Worm (Caenorhabditis elegans) whole organism, young adult: ENCODE results near the gene chdh-1.

ENCODE experiments used
- B0035.1 ChIP-seq: sonication (generic microtip); optimal IDR thresholded peaks from 2 replicates; lab custom pipeline; 2016; ENCODE audit warnings: missing genetic modification characterization, mild to moderate bottlenecking, missing compliant biosample characterization, missing genotype, missing genetic modification reagents
- B0336.3 ChIP-seq: fragments of 200-800 bp; sonication (Bioruptor generic); IDR thresholded peaks from 2 replicates; pipeline ENCODE4 v1.3.6; 2022; ENCODE audit warnings: missing genetic modification characterization, missing compliant biosample characterization
- C06A6.2 ChIP-seq: fragments of 200-800 bp; sonication (Bioruptor generic); conservative IDR thresholded peaks from 2 replicates; pipeline ENCODE4 v1.3.6; 2022; ENCODE audit warnings: missing genetic modification characterization, missing compliant biosample characterization
- C17E4.6 ChIP-seq: fragments of 200-800 bp; sonication (Bioruptor generic); IDR thresholded peaks from 2 replicates; pipeline ENCODE4 v1.3.6; 2022; ENCODE audit warnings: missing genetic modification reagents, missing genetic modification characterization, missing compliant biosample characterization
- D2030.7 ChIP-seq: fragments of 200-800 bp; sonication (Bioruptor generic); IDR thresholded peaks from 2 replicates; pipeline ENCODE4 v1.3.6; 2022; ENCODE audit warnings: missing genetic modification reagents, missing genetic modification characterization, missing compliant biosample characterization
- F37B4.10 ChIP-seq: fragments of 200-800 bp; sonication (Bioruptor generic); IDR thresholded peaks from 2 replicates; pipeline ENCODE4 v1.3.6; 2022; ENCODE audit warnings: missing genetic modification characterization, missing compliant biosample characterization
- F39B2.1 ChIP-seq: fragments of 200-800 bp; sonication (Bioruptor generic); IDR thresholded peaks from 2 replicates; pipeline ENCODE4 v1.3.6; 2022; ENCODE audit warnings: missing genetic modification reagents, missing genetic modification characterization, missing compliant biosample characterization
- F55B11.4 ChIP-seq: sonication (generic microtip); optimal IDR thresholded peaks from 2 replicates; lab custom pipeline; 2016; ENCODE audit warnings: missing compliant biosample characterization, missing genetic modification characterization, borderline replicate concordance; ENCODE audit not compliant: insufficient read depth
- F57A8.1 ChIP-seq: fragments of 200-800 bp; sonication (Bioruptor generic); optimal IDR thresholded peaks from 2 replicates; lab custom pipeline; 2018; ENCODE audit warnings: mild to moderate bottlenecking, missing genetic modification characterization, moderate library complexity, missing compliant biosample characterization
- K12H6.12 ChIP-seq: fragments of 200-800 bp; sonication (Bioruptor generic); optimal IDR thresholded peaks from 2 replicates; lab custom pipeline; 2018; ENCODE audit warnings: mild to moderate bottlenecking, missing genetic modification characterization, missing compliant biosample characterization
- T26A5.8 ChIP-seq: sonication (generic microtip); optimal IDR thresholded peaks from 2 replicates; lab custom pipeline; 2016; ENCODE audit warnings: missing genetic modification characterization, missing compliant biosample characterization
- Y53F4B.3 ChIP-seq: fragments of 200-800 bp; sonication (Bioruptor generic); IDR thresholded peaks from 2 replicates; pipeline ENCODE4 v1.3.6; 2022; ENCODE audit warnings: missing genetic modification reagents, missing genetic modification characterization, missing compliant biosample characterization
- Y56A3A.18 ChIP-seq: fragments of 200-800 bp; sonication (Bioruptor generic); IDR thresholded peaks from 2 replicates; pipeline ENCODE4 v1.3.6; 2022; ENCODE audit warnings: missing genetic modification reagents, missing genetic modification characterization, missing compliant biosample characterization
- ama-1 ChIP-seq, 3 experiments: fragments of 150-350 bp in 1 of 3; sonication (generic microtip) in 2 of 3; optimal IDR thresholded peaks; 2 replicates each; lab custom pipeline; 2014 to 2018; ENCODE audit warnings: missing biosample characterization in 2 of 3, missing genetic modification characterization in 2 of 3, missing genetic modification reagents in 2 of 3
- aptf-2 ChIP-seq: fragments of 200-800 bp; sonication (Bioruptor generic); conservative IDR thresholded peaks from 2 replicates; pipeline ENCODE4 v1.3.6; 2022; ENCODE audit warnings: missing genetic modification reagents, missing genetic modification characterization, missing compliant biosample characterization
- aptf-3 ChIP-seq: fragments of 200-800 bp; sonication (Bioruptor generic); IDR thresholded peaks from 2 replicates; pipeline ENCODE4 v1.3.6; 2022; ENCODE audit warnings: missing genetic modification characterization, missing compliant biosample characterization
- cebp-1 ChIP-seq, 2 experiments: fragments of 200-800 bp in 1 of 2; sonication (Bioruptor generic) in 1 of 2; sonication (generic microtip) in 1 of 2; IDR thresholded peaks in 1 of 2; optimal IDR thresholded peaks in 1 of 2; 2 replicates each; pipeline versions ENCODE4 v1.3.6 to Lab custom; 2017 to 2022; ENCODE audit warnings: missing compliant biosample characterization in 2 of 2, missing genetic modification characterization in 2 of 2, mild to moderate bottlenecking in 1 of 2, missing genetic modification reagents in 1 of 2, moderate library complexity in 1 of 2
- die-1 ChIP-seq: sonication (generic microtip); optimal IDR thresholded peaks from 2 replicates; lab custom pipeline; 2016; ENCODE audit warnings: missing genotype, mild to moderate bottlenecking, missing genetic modification characterization, missing compliant biosample characterization
- egl-18 ChIP-seq: fragments of 200-800 bp; sonication (Bioruptor generic); IDR thresholded peaks from 2 replicates; pipeline ENCODE4 v1.3.6; 2022; ENCODE audit warnings: missing genetic modification reagents, missing genetic modification characterization, missing compliant biosample characterization
- egrh-3 ChIP-seq: fragments of 200-800 bp; sonication (Bioruptor generic); IDR thresholded peaks from 2 replicates; pipeline ENCODE4 v1.3.6; 2022; ENCODE audit warnings: missing genetic modification reagents, missing genetic modification characterization, missing compliant biosample characterization
- ekl-4 ChIP-seq: fragments of 200-800 bp; sonication (Bioruptor generic); IDR thresholded peaks from 2 replicates; pipeline ENCODE4 v1.3.6; 2022; ENCODE audit warnings: missing genetic modification reagents, missing genetic modification characterization, missing compliant biosample characterization
- fkh-3 ChIP-seq: sonication (generic microtip); optimal IDR thresholded peaks from 2 replicates; lab custom pipeline; 2016; ENCODE audit warnings: mild to moderate bottlenecking, missing genetic modification characterization, missing compliant biosample characterization
- hlh-12 ChIP-seq: sonication (generic microtip); optimal IDR thresholded peaks from 2 replicates; lab custom pipeline; 2016; ENCODE audit warnings: missing genetic modification characterization, missing compliant biosample characterization
- lag-1 ChIP-seq: fragments of 200-800 bp; sonication (Bioruptor generic); IDR thresholded peaks from 2 replicates; pipeline ENCODE4 v1.3.6; 2022; ENCODE audit warnings: missing genetic modification reagents, missing genetic modification characterization, missing compliant biosample characterization
- lin-26 ChIP-seq: fragments of 200-800 bp; sonication (Bioruptor generic); IDR thresholded peaks from 2 replicates; pipeline ENCODE4 v1.3.6; 2022; ENCODE audit warnings: missing genetic modification reagents, missing genetic modification characterization, missing compliant biosample characterization
- lsl-1 ChIP-seq: fragments of 200-800 bp; sonication (Bioruptor generic); optimal IDR thresholded peaks from 2 replicates; lab custom pipeline; 2018; ENCODE audit warnings: mild to moderate bottlenecking, missing genetic modification characterization, moderate library complexity, missing compliant biosample characterization
- lsy-27 ChIP-seq: sonication (generic microtip); optimal IDR thresholded peaks from 2 replicates; lab custom pipeline; 2017; ENCODE audit warnings: missing genetic modification characterization, mild to moderate bottlenecking, missing compliant biosample characterization, antibody characterized with exemption, missing genotype, borderline replicate concordance; ENCODE audit not compliant: insufficient read depth
- mxl-1 ChIP-seq: sonication (generic microtip); optimal IDR thresholded peaks from 2 replicates; lab custom pipeline; 2016; ENCODE audit warnings: missing genetic modification characterization, missing compliant biosample characterization
- nhr-179 ChIP-seq: sonication (generic microtip); optimal IDR thresholded peaks from 2 replicates; lab custom pipeline; 2016; ENCODE audit warnings: mild to moderate bottlenecking, missing genetic modification characterization, missing compliant biosample characterization
- nhr-27 ChIP-seq: fragments of 200-800 bp; sonication (Bioruptor generic); optimal IDR thresholded peaks from 2 replicates; lab custom pipeline; 2018; ENCODE audit warnings: mild to moderate bottlenecking, missing genetic modification characterization, moderate library complexity, missing compliant biosample characterization
- nhr-80 ChIP-seq: sonication (generic microtip); optimal IDR thresholded peaks from 2 replicates; lab custom pipeline; 2016; ENCODE audit warnings: missing genetic modification characterization, missing compliant biosample characterization
- nhr-90 ChIP-seq: sonication (generic microtip); optimal IDR thresholded peaks from 2 replicates; lab custom pipeline; 2016; ENCODE audit warnings: missing genotype, mild to moderate bottlenecking, missing genetic modification characterization, missing compliant biosample characterization
- sea-2 ChIP-seq: fragments of 200-800 bp; sonication (Bioruptor generic); IDR thresholded peaks from 2 replicates; pipeline ENCODE4 v1.3.6; 2022; ENCODE audit warnings: missing genetic modification characterization, missing compliant biosample characterization
- snpc-4 ChIP-seq, 5 experiments: fragments of 150-350 bp in 1 of 5; sonication (generic microtip) in 4 of 5; optimal IDR thresholded peaks; 2 replicates each; lab custom pipeline; 2014 to 2018; ENCODE audit warnings: missing genetic modification characterization in 5 of 5, missing biosample characterization in 3 of 5, antibody characterized with exemption in 2 of 5, mild to moderate bottlenecking in 2 of 5, missing compliant biosample characterization in 2 of 5, missing genotype in 2 of 5, moderate library complexity in 2 of 5, missing genetic modification reagents in 1 of 5
- somi-1 ChIP-seq: fragments of 200-800 bp; sonication (Bioruptor generic); optimal IDR thresholded peaks from 2 replicates; lab custom pipeline; 2018; ENCODE audit warnings: mild to moderate bottlenecking, missing genetic modification characterization, missing compliant biosample characterization
- tbx-9 ChIP-seq: sonication (generic microtip); optimal IDR thresholded peaks from 2 replicates; lab custom pipeline; 2016; ENCODE audit warnings: borderline replicate concordance, missing genetic modification characterization, inconsistent platforms, missing compliant biosample characterization
- ztf-22 ChIP-seq: fragments of 200-800 bp; sonication (Bioruptor generic); optimal IDR thresholded peaks from 2 replicates; lab custom pipeline; 2018; ENCODE audit warnings: mild to moderate bottlenecking, missing genetic modification characterization, moderate library complexity, missing compliant biosample characterization

Gene chdh-1

DNA sequence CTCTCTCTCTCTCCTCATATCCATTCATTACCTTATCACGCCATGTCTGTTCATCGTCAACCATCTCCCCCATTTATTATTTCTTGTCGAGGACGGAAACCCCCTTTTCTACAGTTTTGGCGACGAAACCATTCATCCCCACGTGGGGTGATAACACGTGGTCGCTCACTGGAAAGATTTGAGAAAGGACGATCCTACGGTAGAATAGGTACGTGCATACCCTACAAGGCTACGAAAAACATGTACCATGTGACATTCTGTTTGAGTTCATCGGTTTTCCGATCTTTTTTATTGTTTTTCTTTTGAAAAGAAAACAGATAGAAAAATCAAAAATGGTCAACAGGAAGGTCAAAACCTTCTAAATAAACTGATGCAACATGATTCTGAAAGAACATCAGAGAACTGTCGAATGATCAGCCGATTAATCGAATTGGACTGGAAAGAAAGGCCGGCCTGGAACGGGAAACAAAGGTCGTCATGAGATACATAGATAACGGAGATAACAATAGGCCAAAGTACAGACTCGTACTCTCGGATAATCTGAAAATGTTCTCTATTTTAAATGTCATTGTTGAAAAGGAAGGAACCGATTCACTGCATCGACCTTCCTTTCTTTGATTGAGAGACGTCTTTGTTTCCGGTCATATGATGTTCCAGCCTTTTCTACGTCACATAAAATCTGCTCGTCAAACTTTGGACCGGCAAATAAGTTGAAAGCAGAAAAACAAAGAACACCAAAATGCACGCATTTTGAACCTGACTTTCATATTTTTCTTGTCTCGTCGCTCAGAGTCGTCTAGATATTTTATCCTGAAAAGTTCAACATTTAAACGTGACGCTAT lies 43.5 kb upstream of the chdh-1 start (continued):
- 0 out of 2 replicates have a peak, but pooled peaks have one; percentile 19 for TF ChIP-seq ekl-4
- TF ChIP-seq somi-1 (GFP tag; lab: Kevin White, UChicago): peak; percentile 88
- TF ChIP-seq B0336.3 (GFP tag; lab: Robert Waterston, UW): peak; percentile 62
- TF ChIP-seq lag-1 (GFP tag; lab: Robert Waterston, UW): 0 out of 2 replicates have a peak, but pooled peaks have one; percentile 41
- no peak for TF ChIP-seq F37B4.10 (GFP tag; lab: Robert Waterston, UW)
- TF ChIP-seq F57A8.1 (GFP tag; lab: Kevin White, UChicago): no peak
- no peak for TF ChIP-seq D2030.7 (GFP tag; lab: Robert Waterston, UW)
- TF ChIP-seq mxl-1: no peak
- TF ChIP-seq egrh-3 (GFP tag; lab: Robert Waterston, UW): no peak
- TF ChIP-seq C17E4.6 (GFP tag; lab: Robert Waterston, UW): no peak
- no peak for TF ChIP-seq aptf-2
- no peak for TF ChIP-seq sea-2
- TF ChIP-seq lin-26 (GFP tag; lab: Robert Waterston, UW): peak; percentile 75
- TF ChIP-seq C06A6.2 (GFP tag; lab: Robert Waterston, UW): peak; percentile 70
- TF ChIP-seq tbx-9 (tag; lab: Kevin White, UChicago): no peak
- TF ChIP-seq F55B11.4 (tag; lab: Kevin White, UChicago): no peak
- no peak for TF ChIP-seq Y53F4B.3 (GFP tag; lab: Robert Waterston, UW)
- no peak for TF ChIP-seq Y56A3A.18 (GFP tag; lab: Robert Waterston, UW)
- TF ChIP-seq lsy-27 (tag; lab: Kevin White, UChicago): no peak
- TF ChIP-seq snpc-4 (GFP tag; optimal IDR thresholded peaks at IDR 0.05; lab: Kevin White, UChicago): no peak
- no peak for TF ChIP-seq snpc-4 (tag; optimal IDR thresholded peaks at IDR 0.05; lab: Kevin White, UChicago)
- no peak for TF ChIP-seq T26A5.8 (tag; lab: Kevin White, UChicago)
- no peak for TF ChIP-seq nhr-179
- no peak for TF ChIP-seq B0035.1
- no peak for TF ChIP-seq hlh-12
- TF ChIP-seq lsl-1 (GFP tag; lab: Kevin White, UChicago): no peak
- TF ChIP-seq nhr-90 (tag; lab: Kevin White, UChicago): peak; percentile 34
- TF ChIP-seq aptf-3: no peak
- no peak for TF ChIP-seq K12H6.12 (tag; lab: Kevin White, UChicago)
- no peak for TF ChIP-seq nhr-27 (tag; lab: Kevin White, UChicago)
- TF ChIP-seq die-1 (tag; lab: Kevin White, UChicago): peak; percentile 39
- TF ChIP-seq, all 124 proteins: peak for 22

DNA sequence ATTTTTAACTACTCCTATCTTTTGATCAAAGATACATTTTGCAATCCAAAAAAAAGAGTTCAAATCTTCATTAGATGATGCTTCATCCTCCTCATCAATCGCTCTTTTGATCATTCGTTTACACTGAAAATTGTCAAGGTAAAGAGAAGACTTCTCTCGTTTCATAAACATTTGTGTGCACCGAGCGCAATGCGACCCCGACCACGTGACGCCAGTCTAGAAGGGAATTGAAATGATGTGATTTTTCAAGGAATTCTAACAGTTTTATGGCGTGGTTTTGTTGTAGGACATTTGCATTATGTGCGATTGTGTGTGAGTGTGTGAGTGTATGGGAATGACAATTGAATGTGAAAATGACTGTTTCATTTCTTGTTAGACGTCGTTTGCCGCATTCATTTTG lies 42.5 kb upstream of the chdh-1 start:
- TF ChIP-seq mxl-1: no peak
- TF ChIP-seq ama-1 (optimal IDR thresholded peaks at IDR 0.05; lab: Kevin White, UChicago): no peak
- no peak for TF ChIP-seq ama-1 (GFP tag; optimal IDR thresholded peaks at IDR 0.05; lab: Kevin White, UChicago)
- peak; percentile 19 for TF ChIP-seq ztf-22 (GFP tag; lab: Kevin White, UChicago)
- TF ChIP-seq egl-18 (GFP tag; lab: Robert Waterston, UW): no peak
- no peak for TF ChIP-seq lin-26 (GFP tag; lab: Robert Waterston, UW)
- no peak for TF ChIP-seq cebp-1 (GFP tag; IDR thresholded peaks at IDR 0.05; lab: Robert Waterston, UW)
- peak; percentile 35 for TF ChIP-seq cebp-1 (tag; optimal IDR thresholded peaks at IDR 0.05; lab: Kevin White, UChicago)
- peak; percentile 47; the same call in 1 of the 2 replicates for TF ChIP-seq C06A6.2 (GFP tag; lab: Robert Waterston, UW)
- TF ChIP-seq nhr-90 (tag; lab: Kevin White, UChicago): no peak
- TF ChIP-seq F39B2.1 (GFP tag; lab: Robert Waterston, UW): no peak
- no peak for TF ChIP-seq fkh-3 (tag; lab: Kevin White, UChicago)
- peak; percentile 34 for TF ChIP-seq somi-1 (GFP tag; lab: Kevin White, UChicago)
- peak; percentile 33 for TF ChIP-seq nhr-80 (tag; lab: Kevin White, UChicago)
